Fruit fly (Drosophila melanogaster) whole organism, adult: ENCODE data around the gene B4.

Experiments used
- CG11617 ChIP-seq: fragments of 200-800 bp; sonication (Bioruptor generic); optimal IDR thresholded peaks from 2 replicates; lab custom pipeline; 2017; ENCODE audit warnings: mild to moderate bottlenecking, missing biosample characterization, missing genetic modification reagents, missing genetic modification characterization
- CG1620 ChIP-seq: fragments of 200-800 bp; sonication (Bioruptor generic); optimal IDR thresholded peaks from 2 replicates; lab custom pipeline; 2016; ENCODE audit warnings: missing biosample characterization, missing genetic modification characterization
- CG5204 ChIP-seq: fragments of 200-800 bp; sonication (Bioruptor generic); optimal IDR thresholded peaks from 2 replicates; lab custom pipeline; 2016; ENCODE audit warnings: missing biosample characterization, missing genetic modification characterization
- Clk ChIP-seq: fragments of 200-800 bp; sonication (Bioruptor generic); optimal IDR thresholded peaks from 2 replicates; lab custom pipeline; 2017; ENCODE audit warnings: missing biosample characterization, missing genetic modification characterization
- kay ChIP-seq: fragments of 200-800 bp; sonication (Bioruptor generic); peaks from one replicate; lab custom pipeline; 2016; ENCODE audit warnings: missing biosample characterization, missing genetic modification characterization, borderline replicate concordance
- ovo ChIP-seq: fragments of 200-800 bp; sonication (Bioruptor generic); optimal IDR thresholded peaks from 2 replicates; lab custom pipeline; 2016; ENCODE audit warnings: missing biosample characterization, missing genetic modification characterization
- tj ChIP-seq: fragments of 200-800 bp; sonication (Bioruptor generic); optimal IDR thresholded peaks from 3 replicates; lab custom pipeline; 2017; ENCODE audit warnings: missing biosample characterization, mild to moderate bottlenecking, missing genetic modification characterization, moderate library complexity

DNA sequence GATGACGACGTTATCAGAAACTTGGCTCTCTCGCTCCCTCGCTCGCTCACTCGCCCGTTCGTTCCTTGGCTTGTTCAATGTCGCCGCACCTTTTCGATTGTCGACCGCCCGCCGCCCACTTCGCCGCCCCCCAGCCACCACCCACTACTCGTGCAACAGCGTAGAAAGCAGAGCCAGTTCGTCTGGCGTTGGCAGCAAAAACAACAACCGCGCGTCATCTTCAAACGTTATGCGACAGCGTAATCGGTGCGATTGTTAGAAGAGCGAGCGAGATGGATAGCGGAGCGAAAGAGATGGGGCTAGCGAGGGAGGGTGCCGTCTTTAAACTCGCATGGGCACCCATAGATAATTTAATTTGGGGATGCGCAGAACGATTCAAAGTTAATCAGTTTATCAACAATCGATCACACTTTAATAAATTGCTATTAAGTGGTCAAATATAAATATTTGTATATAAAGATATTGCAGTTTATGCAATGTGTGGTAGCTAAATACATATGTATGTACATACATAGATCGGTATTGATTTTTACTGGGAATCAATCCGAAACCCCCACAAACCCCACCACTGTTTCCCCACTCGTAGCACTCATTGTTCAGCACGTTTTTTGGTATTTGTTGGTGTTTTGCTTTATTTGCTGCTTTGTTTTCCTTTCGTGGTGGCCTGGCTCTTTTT, 34.7 kb downstream of the B4 start:
- TF ChIP-seq CG1620 (GFP tag; lab: Kevin White, UChicago) (peak; percentile 65), CG5204 (GFP tag; lab: Kevin White, UChicago) (peak; percentile 77), Clk (peak; percentile 24), kay (GFP tag; lab: Kevin White, UChicago) (peak; percentile 93), tj (GFP tag; lab: Kevin White, UChicago) (peak; percentile 57), CG11617 (GFP tag; lab: Kevin White, UChicago) (peak; percentile 89), ovo (GFP tag; lab: Kevin White, UChicago) (peak; percentile 42)
